Fruit fly (Drosophila melanogaster) whole organism, embryonic: ENCODE data around the gene Tpr2.

Experiments
- Atf6 ChIP-seq: fragments of 200-800 bp; sonication (Bioruptor generic); IDR thresholded peaks from 2 replicates; pipeline ENCODE4 v1.3.6; 2022; ENCODE audit warnings: missing biosample characterization, missing genetic modification characterization
- B-H2 ChIP-seq: fragments of 200-800 bp; sonication (Bioruptor generic); optimal IDR thresholded peaks from 2 replicates; lab custom pipeline; 2018; ENCODE audit warnings: missing biosample characterization, mild to moderate bottlenecking, missing genetic modification characterization
- CG11723 ChIP-seq: fragments of 200-800 bp; sonication (Bioruptor generic); optimal IDR thresholded peaks from 2 replicates; lab custom pipeline; 2017; ENCODE audit warnings: missing biosample characterization, mild to moderate bottlenecking, missing genetic modification characterization
- CG12104 ChIP-seq: fragments of 200-800 bp; sonication (Bioruptor generic); optimal IDR thresholded peaks from 3 replicates; lab custom pipeline; 2016; ENCODE audit warnings: missing biosample characterization, missing genetic modification characterization
- CG14710 ChIP-seq: fragments of 200-800 bp; sonication (Bioruptor generic); optimal IDR thresholded peaks from 3 replicates; lab custom pipeline; 2019; ENCODE audit warnings: missing biosample characterization, mild to moderate bottlenecking, missing genetic modification characterization, moderate library complexity
- CG14965 ChIP-seq: fragments of 200-800 bp; sonication (Bioruptor generic); optimal IDR thresholded peaks from 2 replicates; lab custom pipeline; 2016; ENCODE audit warnings: missing biosample characterization, missing genetic modification characterization, borderline replicate concordance
- CG1529 ChIP-seq: fragments of 200-800 bp; sonication (Bioruptor generic); optimal IDR thresholded peaks from 3 replicates; lab custom pipeline; 2018; ENCODE audit warnings: missing biosample characterization, missing genetic modification characterization
- CG16863 ChIP-seq: fragments of 200-800 bp; sonication (Bioruptor generic); optimal IDR thresholded peaks from 3 replicates; lab custom pipeline; 2016; ENCODE audit warnings: missing biosample characterization, missing genetic modification characterization
- CG18011 ChIP-seq: fragments of 200-800 bp; sonication (Bioruptor generic); optimal IDR thresholded peaks from 2 replicates; lab custom pipeline; 2017; ENCODE audit warnings: missing biosample characterization, missing genetic modification characterization, mild to moderate bottlenecking, moderate library complexity, missing genotype
- CG1832 ChIP-seq: fragments of 200-800 bp; sonication (Bioruptor generic); optimal IDR thresholded peaks from 2 replicates; lab custom pipeline; 2017; ENCODE audit warnings: missing biosample characterization, mild to moderate bottlenecking, missing genetic modification characterization, inconsistent platforms
- CG31365 ChIP-seq: fragments of 200-800 bp; sonication (Bioruptor generic); optimal IDR thresholded peaks from 2 replicates; lab custom pipeline; 2018; ENCODE audit warnings: missing biosample characterization, mild to moderate bottlenecking, missing genetic modification characterization
- CG32767 ChIP-seq: fragments of 200-800 bp; sonication (Bioruptor generic); IDR thresholded peaks from 2 replicates; pipeline ENCODE4 v1.3.6; 2022; ENCODE audit warnings: missing biosample characterization, missing genetic modification characterization
- CG3726 ChIP-seq: fragments of 200-800 bp; sonication (Bioruptor generic); IDR thresholded peaks from 3 replicates; pipeline ENCODE4, ENCODE4 v1.3.6; 2022; ENCODE audit warnings: missing biosample characterization, missing genetic modification characterization
- CG4730 ChIP-seq: fragments of 200-800 bp; sonication (Bioruptor generic); IDR thresholded peaks from 2 replicates; pipeline ENCODE4 v1.3.6; 2022; ENCODE audit warnings: missing biosample characterization, missing genetic modification characterization
- CG7987 ChIP-seq: fragments of 200-800 bp; sonication (Bioruptor generic); optimal IDR thresholded peaks from 2 replicates; lab custom pipeline; 2018; ENCODE audit warnings: missing biosample characterization, mild to moderate bottlenecking, missing genetic modification characterization, moderate library complexity
- CG8281 ChIP-seq: fragments of 200-800 bp; sonication (Bioruptor generic); optimal IDR thresholded peaks from 2 replicates; lab custom pipeline; 2018; ENCODE audit warnings: missing biosample characterization, mild to moderate bottlenecking, missing genetic modification characterization, moderate library complexity
- CG8359 ChIP-seq: fragments of 200-800 bp; sonication (Bioruptor generic); optimal IDR thresholded peaks from 2 replicates; lab custom pipeline; 2017; ENCODE audit warnings: missing biosample characterization, mild to moderate bottlenecking, missing genetic modification characterization, borderline replicate concordance
- CG9932 ChIP-seq: fragments of 200-800 bp; sonication (Bioruptor generic); IDR thresholded peaks from 2 replicates; pipeline ENCODE4 v1.3.6; 2022; ENCODE audit warnings: missing biosample characterization, missing genetic modification characterization
- CoRest ChIP-seq: fragments of 200-800 bp; sonication (Bioruptor generic); optimal IDR thresholded peaks from 3 replicates; lab custom pipeline; 2018; ENCODE audit warnings: missing biosample characterization, mild to moderate bottlenecking, missing genetic modification characterization, moderate library complexity
- Dfd ChIP-seq, 2 experiments: fragments of >200 bp; optimal IDR thresholded peaks; 2 replicates each; lab custom pipeline; 2017; ENCODE audit warnings: missing biosample characterization in 2 of 2, missing genetic modification characterization in 2 of 2
- Ets97D ChIP-seq: fragments of 200-800 bp; sonication (Bioruptor generic); optimal IDR thresholded peaks from 3 replicates; lab custom pipeline; 2016; ENCODE audit warnings: missing biosample characterization, missing genetic modification characterization
- H15 ChIP-seq: fragments of 200-800 bp; sonication (Bioruptor generic); IDR thresholded peaks from 3 replicates; pipeline ENCODE4 v1.3.6; 2022; ENCODE audit warnings: missing biosample characterization, missing genetic modification characterization
- Hsf ChIP-seq: fragments of 200-800 bp; sonication (Bioruptor generic); optimal IDR thresholded peaks from 3 replicates; lab custom pipeline; 2016; ENCODE audit warnings: missing biosample characterization, missing genetic modification characterization
- Mes4 ChIP-seq: fragments of 200-800 bp; sonication (Bioruptor generic); optimal IDR thresholded peaks from 2 replicates; lab custom pipeline; 2016; ENCODE audit warnings: missing biosample characterization, missing genetic modification characterization
- NK7.1 ChIP-seq: fragments of 200-800 bp; sonication (Bioruptor generic); optimal IDR thresholded peaks from 3 replicates; lab custom pipeline; 2016; ENCODE audit warnings: missing biosample characterization, missing genetic modification characterization
- Oli ChIP-seq: fragments of 200-800 bp; sonication (Bioruptor generic); optimal IDR thresholded peaks from 2 replicates; lab custom pipeline; 2018; ENCODE audit warnings: missing biosample characterization, mild to moderate bottlenecking, missing genetic modification characterization, moderate library complexity
- Ravus ChIP-seq: fragments of 200-800 bp; sonication (Bioruptor generic); IDR thresholded peaks from 2 replicates; pipeline ENCODE4 v1.3.6; 2022; ENCODE audit warnings: missing biosample characterization, missing genetic modification characterization
- Sry-δ ChIP-seq: fragments of 200-800 bp; sonication (Bioruptor generic); optimal IDR thresholded peaks from 2 replicates; lab custom pipeline; 2016; ENCODE audit warnings: missing biosample characterization, missing genetic modification characterization
- ac ChIP-seq: fragments of 200-800 bp; sonication (Bioruptor generic); optimal IDR thresholded peaks from 3 replicates; lab custom pipeline; 2017; ENCODE audit warnings: missing biosample characterization, mild to moderate bottlenecking, missing genetic modification characterization
- ap ChIP-seq: fragments of 200-800 bp; sonication (Bioruptor generic); IDR thresholded peaks from 2 replicates; pipeline ENCODE4 v1.3.6; 2022; ENCODE audit warnings: missing biosample characterization, missing genetic modification characterization
- chm ChIP-seq: fragments of 200-800 bp; sonication (Bioruptor generic); IDR thresholded peaks from 2 replicates; pipeline ENCODE4 v1.3.6; 2022; ENCODE audit warnings: missing biosample characterization, missing genetic modification characterization
- corto ChIP-seq: fragments of 200-800 bp; sonication (Bioruptor generic); optimal IDR thresholded peaks from 2 replicates; lab custom pipeline; 2016; ENCODE audit warnings: missing biosample characterization, mild to moderate bottlenecking, missing genetic modification characterization, moderate library complexity
- dan ChIP-seq: fragments of 200-800 bp; sonication (Bioruptor generic); IDR thresholded peaks from 2 replicates; pipeline ENCODE4 v1.3.6; 2022; ENCODE audit warnings: missing biosample characterization, missing genetic modification characterization
- esg ChIP-seq: fragments of 200-800 bp; sonication (Bioruptor generic); conservative IDR thresholded peaks from 2 replicates; pipeline ENCODE4 v1.3.6; 2022; ENCODE audit warnings: missing biosample characterization, missing genetic modification characterization
- fd102C ChIP-seq: fragments of 200-800 bp; sonication (Bioruptor generic); optimal IDR thresholded peaks from 2 replicates; lab custom pipeline; 2018; ENCODE audit warnings: missing biosample characterization, mild to moderate bottlenecking, missing genetic modification characterization, moderate library complexity
- fd3F ChIP-seq: fragments of 200-800 bp; sonication (Bioruptor generic); optimal IDR thresholded peaks from 2 replicates; lab custom pipeline; 2018; ENCODE audit warnings: missing biosample characterization, mild to moderate bottlenecking, missing genetic modification characterization, moderate library complexity
- fd96Cb ChIP-seq: fragments of 200-800 bp; sonication (Bioruptor generic); optimal IDR thresholded peaks from 2 replicates; lab custom pipeline; 2018; ENCODE audit warnings: missing biosample characterization, mild to moderate bottlenecking, missing genetic modification characterization, moderate library complexity
- fru ChIP-seq: fragments of >200 bp; optimal IDR thresholded peaks from 2 replicates; lab custom pipeline; 2017
- gcm2 ChIP-seq: fragments of 200-800 bp; sonication (Bioruptor generic); optimal IDR thresholded peaks from 2 replicates; lab custom pipeline; 2016; ENCODE audit warnings: missing biosample characterization, missing genetic modification characterization
- gem ChIP-seq: fragments of 200-800 bp; sonication (Bioruptor generic); optimal IDR thresholded peaks from 2 replicates; lab custom pipeline; 2019; ENCODE audit warnings: missing biosample characterization, mild to moderate bottlenecking, missing genetic modification characterization, moderate library complexity
- ham ChIP-seq: fragments of 200-800 bp; sonication (Bioruptor generic); IDR thresholded peaks from 2 replicates; pipeline ENCODE4 v1.3.6; 2022; ENCODE audit warnings: missing biosample characterization, missing genetic modification characterization
- inv ChIP-seq: fragments of 200-800 bp; sonication (Bioruptor generic); IDR thresholded peaks from 2 replicates; pipeline ENCODE4 v1.3.6; 2022; ENCODE audit warnings: missing biosample characterization, missing genetic modification characterization; ENCODE audit not compliant: partially characterized antibody
- kah ChIP-seq: fragments of 200-800 bp; sonication (Bioruptor generic); optimal IDR thresholded peaks from 2 replicates; lab custom pipeline; 2018; ENCODE audit warnings: missing biosample characterization, mild to moderate bottlenecking, missing genetic modification characterization
- mld ChIP-seq: fragments of 200-800 bp; sonication (Bioruptor generic); IDR thresholded peaks from 3 replicates; pipeline ENCODE4 v1.3.6; 2022; ENCODE audit warnings: missing biosample characterization, missing genetic modification characterization; ENCODE audit not compliant: partially characterized antibody
- nerfin-2 ChIP-seq: fragments of 200-800 bp; sonication (Bioruptor generic); IDR thresholded peaks from 2 replicates; pipeline ENCODE4 v1.3.6; 2022; ENCODE audit warnings: missing biosample characterization, missing genetic modification characterization; ENCODE audit not compliant: partially characterized antibody
- sc ChIP-seq, 3 experiments: fragments of >200 bp in 2 of 3; fragments of 200-800 bp in 1 of 3; sonication (Bioruptor generic) in 1 of 3; optimal IDR thresholded peaks; 2 replicates in 2 of 3; 3 replicates in 1 of 3; lab custom pipeline; 2017; ENCODE audit warnings: mild to moderate bottlenecking in 1 of 3, missing biosample characterization in 1 of 3, missing genetic modification characterization in 1 of 3, missing genetic modification reagents in 1 of 3
- shn ChIP-seq: fragments of 200-800 bp; sonication (Bioruptor generic); optimal IDR thresholded peaks from 3 replicates; lab custom pipeline; 2016; ENCODE audit warnings: missing biosample characterization, missing genetic modification characterization
- slp2 ChIP-seq: fragments of 200-800 bp; sonication (Bioruptor generic); optimal IDR thresholded peaks from 2 replicates; lab custom pipeline; 2016; ENCODE audit warnings: missing biosample characterization, missing genetic modification characterization
- tio ChIP-seq: fragments of 200-800 bp; sonication (Bioruptor generic); optimal IDR thresholded peaks from 2 replicates; lab custom pipeline; 2017; ENCODE audit warnings: missing biosample characterization, missing genetic modification characterization, inconsistent platforms
- vvl ChIP-seq: fragments of 200-800 bp; sonication (Bioruptor generic); IDR thresholded peaks from 2 replicates; pipeline ENCODE4 v1.3.6; 2022; ENCODE audit warnings: missing biosample characterization, missing genetic modification characterization

The Tpr2 gene

dm6 chr2L:16495193-16495780, 3.9 kb downstream of the Tpr2 start (continued):
- no peak for TF ChIP-seq CG12104 (GFP tag; lab: Kevin White, UChicago)
- peak; percentile 94 for TF ChIP-seq vvl
- no peak for TF ChIP-seq CG8281
- TF ChIP-seq fd102C (GFP tag; lab: Kevin White, UChicago), result no peak
- peak; percentile 73 for TF ChIP-seq fd3F (GFP tag; lab: Kevin White, UChicago)
- peak; percentile 70 for TF ChIP-seq tio (GFP tag; lab: Kevin White, UChicago)
- no peak for TF ChIP-seq Sry-δ (GFP tag; lab: Kevin White, UChicago)
- TF ChIP-seq fd96Cb, result no peak
- TF ChIP-seq Atf6, result no peak
- no peak for TF ChIP-seq CG7987 (GFP tag; lab: Kevin White, UChicago)
- TF ChIP-seq shn (GFP tag; lab: Kevin White, UChicago), result peak; percentile 56
- no peak for TF ChIP-seq CG14710 (tag; lab: Kevin White, UChicago)
- TF ChIP-seq CoRest (tag; lab: Kevin White, UChicago), result peak; percentile 92
- TF ChIP-seq CG11723 (GFP tag; lab: Kevin White, UChicago), result peak; percentile 83
- peak; percentile 61 for TF ChIP-seq ac (GFP tag; lab: Kevin White, UChicago)
- TF ChIP-seq CG18011 (GFP tag; lab: Kevin White, UChicago), result peak; percentile 7
- no peak for TF ChIP-seq esg (GFP tag; lab: Robert Waterston, UW)
- TF ChIP-seq kah (GFP tag; lab: Kevin White, UChicago), result no peak
- TF ChIP-seq mld, result no peak
- no peak for TF ChIP-seq inv (GFP tag; lab: Robert Waterston, UW)
- TF ChIP-seq chm (GFP tag; lab: Robert Waterston, UW), result peak; percentile 91
- TF ChIP-seq fru (lab: Kevin White, UChicago), result no peak
- peak; percentile 44; the same call in 1 of the 2 replicates for TF ChIP-seq CG9932 (GFP tag; lab: Robert Waterston, UW)
- TF ChIP-seq Mes4 (GFP tag; lab: Kevin White, UChicago), result peak; percentile 79
- TF ChIP-seq dan (GFP tag; lab: Robert Waterston, UW), result no peak
- TF ChIP-seq nerfin-2 (GFP tag; lab: Robert Waterston, UW), result no peak
- no peak for TF ChIP-seq Ravus (GFP tag; lab: Robert Waterston, UW)
- peak; percentile 83 for TF ChIP-seq CG1529 (GFP tag; lab: Kevin White, UChicago)
- no peak for TF ChIP-seq corto (GFP tag; lab: Kevin White, UChicago)
- TF ChIP-seq Hsf (GFP tag; lab: Kevin White, UChicago), result peak; percentile 87
- no peak for TF ChIP-seq CG8359
- no peak for TF ChIP-seq Dfd (GFP tag; optimal IDR thresholded peaks at IDR 0.05; lab: Kevin White, UChicago)
- no peak for TF ChIP-seq CG14965 (GFP tag; lab: Kevin White, UChicago)
- no peak for TF ChIP-seq CG31365
- TF ChIP-seq Oli (tag; lab: Kevin White, UChicago), result peak; percentile 91
- peak; percentile 70 for TF ChIP-seq CG32767 (GFP tag; lab: Robert Waterston, UW)
- TF ChIP-seq sc (optimal IDR thresholded peaks at IDR 0.05; lab: Kevin White, UChicago), result no peak
- TF ChIP-seq sc (GFP tag; optimal IDR thresholded peaks at IDR 0.05; lab: Kevin White, UChicago), result peak; percentile 86
- peak; percentile 27 for TF ChIP-seq B-H2 (GFP tag; lab: Kevin White, UChicago)
- peak; percentile 72 for TF ChIP-seq CG16863
- TF ChIP-seq CG3726, result no peak
- TF ChIP-seq NK7.1 (GFP tag; lab: Kevin White, UChicago), result no peak
- peak; percentile 96 for TF ChIP-seq gem (tag; lab: Kevin White, UChicago)
- no peak for TF ChIP-seq slp2 (GFP tag; lab: Kevin White, UChicago)
- TF ChIP-seq ham (GFP tag; lab: Robert Waterston, UW), result no peak
- peak; percentile 35 for TF ChIP-seq gcm2
- TF ChIP-seq ap (GFP tag; lab: Robert Waterston, UW), result peak; percentile 72
- TF ChIP-seq H15 (GFP tag; lab: Robert Waterston, UW), result no peak
- no peak for TF ChIP-seq Ets97D (GFP tag; lab: Kevin White, UChicago)
- no peak for TF ChIP-seq CG1832 (GFP tag; lab: Kevin White, UChicago)
- no peak for TF ChIP-seq CG4730 (GFP tag; lab: Robert Waterston, UW)
